Worm (Caenorhabditis elegans): Measurements from ENCODE around the gene sumv-1.

ce11 chrIII:5236104-5236503 is 17.9 kb downstream of the sumv-1 start, which contains the start of gene prx-10:
- no peak for TF ChIP-seq mep-1 (tag; optimal IDR thresholded peaks at IDR 0.05)
- no peak for TF ChIP-seq ces-1 (GFP tag; optimal IDR thresholded peaks at IDR 0.05)
- no peak for TF ChIP-seq lin-32 (GFP tag; optimal IDR thresholded peaks at IDR 0.05)
- TF ChIP-seq blmp-1 (tag; optimal IDR thresholded peaks at IDR 0.05), result no peak
- TF ChIP-seq unc-62 (GFP tag; optimal IDR thresholded peaks at IDR 0.05), result no peak
- TF ChIP-seq pha-4 (tag; optimal IDR thresholded peaks at IDR 0.05), result no peak
- no peak for TF ChIP-seq tbx-8 (GFP tag; optimal IDR thresholded peaks at IDR 0.05)
- TF ChIP-seq unc-39 (tag; optimal IDR thresholded peaks at IDR 0.05), result no peak
- TF ChIP-seq cnd-1 (tag; optimal IDR thresholded peaks at IDR 0.05), result no peak
- no peak for TF ChIP-seq snpc-4 (tag; optimal IDR thresholded peaks at IDR 0.05)
- TF ChIP-seq ham-2 (GFP tag; optimal IDR thresholded peaks at IDR 0.05), result no peak
- no peak for TF ChIP-seq nhr-28 (tag; optimal IDR thresholded peaks at IDR 0.05)

All from whole organism, mixed stage, embryonic.